Worm (Caenorhabditis elegans): Measurements from ENCODE around the gene Y51A2D.21.
A peak's percentile ranks its signal among the peaks of the same experiment; 100 is the strongest.

Y51A2D.21 gene

ce11 chrV:18571533-18571932, at the start of gene Y51A2D.21:
Gene Y51A2D.21, plus strand, starts transcription at chrV:18571833.
- no peak for TF ChIP-seq egl-44 (GFP tag; IDR thresholded peaks at IDR 0.05)
- no peak for TF ChIP-seq C17E4.6 (GFP tag; IDR thresholded peaks at IDR 0.05)
- no peak for TF ChIP-seq attf-6 (GFP tag; IDR thresholded peaks at IDR 0.05)
- no peak for TF ChIP-seq fkh-3 (tag; optimal IDR thresholded peaks at IDR 0.05)
- no peak for TF ChIP-seq ekl-4 (GFP tag; IDR thresholded peaks at IDR 0.05)
- TF ChIP-seq Y53F4B.3 (GFP tag; IDR thresholded peaks at IDR 0.05), result no peak
- TF ChIP-seq hlh-12 (tag; optimal IDR thresholded peaks at IDR 0.05), result no peak
- no peak for TF ChIP-seq ztf-22 (GFP tag; optimal IDR thresholded peaks at IDR 0.05)

DNA sequence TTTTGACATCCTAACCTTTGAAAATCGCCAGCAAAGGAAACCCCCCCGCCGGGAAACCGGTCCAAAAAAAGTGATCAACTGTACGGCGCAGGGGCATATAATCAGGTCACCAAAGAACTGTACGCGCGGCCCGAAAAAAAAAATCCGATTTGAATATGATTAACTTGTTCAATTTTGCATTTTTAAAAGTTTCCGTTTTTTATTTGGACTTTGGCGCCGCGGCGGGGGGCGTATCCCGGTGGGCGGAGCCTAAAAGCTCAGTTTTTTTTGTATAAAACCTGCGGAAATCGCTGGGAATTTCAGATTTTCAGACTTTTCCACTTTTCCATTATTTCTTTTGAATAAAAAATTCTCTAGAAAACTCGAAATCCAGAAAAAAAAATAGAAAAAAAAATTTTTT, 47.2 kb upstream of the Y51A2D.21 start, which contains the start of gene hmit-1.2:
hmit-1.2 (plus strand) TSS at position 301 of the 400 bp plus-strand sequence.
- TF ChIP-seq Y79H2A.3 (GFP tag; conservative IDR thresholded peaks at IDR 0.05) (no peak), ceh-100 (GFP tag; IDR thresholded peaks at IDR 0.05) (no peak), ama-1 (optimal IDR thresholded peaks at IDR 0.05) (no peak), ama-1 (GFP tag; optimal IDR thresholded peaks at IDR 0.05) (no peak), T07F8.4 (tag; optimal IDR thresholded peaks at IDR 0.05) (no peak), snpc-3.4 (tag; optimal IDR thresholded peaks at IDR 0.05) (no peak), chd-7 (tag; optimal IDR thresholded peaks at IDR 0.05) (no peak), Y56A3A.18 (GFP tag; IDR thresholded peaks at IDR 0.05) (no peak), xnd-1 (tag; optimal IDR thresholded peaks at IDR 0.05) (no peak), bed-2 (GFP tag; IDR thresholded peaks at IDR 0.05) (no peak), hlh-12 (tag; optimal IDR thresholded peaks at IDR 0.05) (no peak), tlf-1 (GFP tag; optimal IDR thresholded peaks at IDR 0.05) (no peak), K11D2.4 (GFP tag; IDR thresholded peaks at IDR 0.05) (no peak), rpc-1 (optimal IDR thresholded peaks at IDR 0.05) (no peak), rpc-1 (tag; optimal IDR thresholded peaks at IDR 0.05) (no peak), madf-10 (tag; optimal IDR thresholded peaks at IDR 0.05) (no peak), dpff-1 (tag; optimal IDR thresholded peaks at IDR 0.05) (no peak), nhr-27 (tag; optimal IDR thresholded peaks at IDR 0.05) (no peak), mcd-1 (GFP tag; IDR thresholded peaks at IDR 0.05) (no peak), F22D6.2 (tag; optimal IDR thresholded peaks at IDR 0.05) (no peak)

- TF ChIP-seq rcor-1 (GFP tag; IDR thresholded peaks at IDR 0.05) (peak; percentile 43; the same call in 1 of the 2 replicates), B0019.2 (GFP tag; conservative IDR thresholded peaks at IDR 0.05) (no peak), mcd-1 (GFP tag; IDR thresholded peaks at IDR 0.05) (peak; percentile 94), F37B4.10 (GFP tag; IDR thresholded peaks at IDR 0.05) (no peak), hrde-1 (tag; optimal IDR thresholded peaks at IDR 0.05; ENCODE audit: borderline replicate concordance) (no peak), dpl-1 (GFP tag; optimal IDR thresholded peaks at IDR 0.05) (no peak), F49E8.2 (tag; optimal IDR thresholded peaks at IDR 0.05; ENCODE audit: insufficient read depth) (no peak), madf-6 (GFP tag; IDR thresholded peaks at IDR 0.05) (peak; percentile 76), lin-54 (GFP tag; optimal IDR thresholded peaks at IDR 0.05) (peak; percentile 24), madf-8 (GFP tag; conservative IDR thresholded peaks at IDR 0.05) (peak; percentile 50), nhr-80 (tag; optimal IDR thresholded peaks at IDR 0.05) (no peak), K11D2.4 (GFP tag; IDR thresholded peaks at IDR 0.05) (no peak), pbrm-1 (GFP tag; IDR thresholded peaks at IDR 0.05) (no peak), attf-5 (GFP tag; optimal IDR thresholded peaks at IDR 0.05) (peak; percentile 59), ekl-4 (GFP tag; IDR thresholded peaks at IDR 0.05) (no peak), cebp-2 (GFP tag; IDR thresholded peaks at IDR 0.05) (no peak), snpc-3.4 (tag; optimal IDR thresholded peaks at IDR 0.05) (peak; percentile 36), T07F8.4 (tag; optimal IDR thresholded peaks at IDR 0.05) (no peak), egl-44 (GFP tag; IDR thresholded peaks at IDR 0.05) (no peak), F33H1.4 (GFP tag; IDR thresholded peaks at IDR 0.05) (0 out of 2 replicates have a peak, but pooled peaks have one; percentile 8), F23B12.7 (tag; optimal IDR thresholded peaks at IDR 0.05; ENCODE audit: insufficient read depth) (no peak), K12H6.12 (tag; optimal IDR thresholded peaks at IDR 0.05) (peak; percentile 38), nhr-27 (tag; optimal IDR thresholded peaks at IDR 0.05) (no peak), him-1 (tag; optimal IDR thresholded peaks at IDR 0.05) (peak; percentile 31), somi-1 (GFP tag; optimal IDR thresholded peaks at IDR 0.05) (no peak), xnd-1 (tag; optimal IDR thresholded peaks at IDR 0.05) (peak; percentile 46), lsl-1 (GFP tag; optimal IDR thresholded peaks at IDR 0.05) (peak; percentile 56), B0336.3 (GFP tag; IDR thresholded peaks at IDR 0.05) (no peak)
These were observed 38.0 kb upstream of the Y51A2D.21 start, which contains the start of gene ints-5 for ce11 chrV:18533606-18534005. Gene ints-5, plus strand, starts transcription at chrV:18533953.

All from whole organism, young adult.